Worm (Caenorhabditis elegans) whole organism, L4/young adult: ENCODE measurements around the gene F13E9.19.

ENCODE experiments used
- W03F9.2 ChIP-seq: fragments of 150-350 bp; optimal IDR thresholded peaks from 2 replicates; lab custom pipeline; 2014; ENCODE audit warnings: missing biosample characterization, missing genetic modification characterization
- him-1 ChIP-seq: sonication (generic microtip); optimal IDR thresholded peaks from 2 replicates; lab custom pipeline; 2016; ENCODE audit warnings: missing genotype, missing genetic modification reagents, missing genetic modification characterization, missing compliant biosample characterization

- TF ChIP-seq him-1 (tag; lab: Kevin White, UChicago): no peak
- TF ChIP-seq W03F9.2 (tag; lab: Kevin White, UChicago): no peak
Measured at ce11 chrIV:10854042-10854441, 45.2 kb upstream of the F13E9.19 start.
